Worm (Caenorhabditis elegans): ENCODE measurements around the gene col-126.
"Not testable (repeated sequence)": the region's sequence is repeated elsewhere in the genome, so short reads cannot be mapped to it uniquely, and the experiment has no call there.

DNA sequence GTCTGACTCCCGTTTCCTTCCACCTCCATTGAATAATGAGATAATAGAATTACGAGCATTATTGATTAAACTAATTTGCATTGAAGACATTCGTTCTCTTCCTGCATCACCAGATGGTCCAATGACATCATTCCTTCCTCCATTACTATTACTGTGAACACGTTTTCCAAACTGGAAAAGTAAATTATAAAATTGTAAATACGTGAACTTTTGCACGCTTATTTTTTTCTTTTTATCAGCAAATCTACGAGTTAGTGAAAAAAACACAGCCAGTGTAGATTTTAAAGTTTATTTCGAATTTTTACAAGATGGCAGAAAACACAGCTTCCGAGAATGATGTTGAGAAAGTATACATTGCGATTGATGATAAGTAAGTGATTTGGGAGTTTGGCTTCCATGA is 9.5 kb upstream of the col-126 start, which contains the start of gene C05C12.1:
- TF ChIP-seq nhr-11 (tag; optimal IDR thresholded peaks at IDR 0.05); egl-27 (tag; optimal IDR thresholded peaks at IDR 0.05); lir-3 (tag; optimal IDR thresholded peaks at IDR 0.05; ENCODE audit: poor library complexity); ces-1 (GFP tag; optimal IDR thresholded peaks at IDR 0.05); sox-4 (tag; optimal IDR thresholded peaks at IDR 0.05); ama-1 (optimal IDR thresholded peaks at IDR 0.05); aly-2 (tag; optimal IDR thresholded peaks at IDR 0.05): not testable (repeated sequence)
